Worm (Caenorhabditis elegans): Measurements from ENCODE around the gene F44E2.8.

DNA sequence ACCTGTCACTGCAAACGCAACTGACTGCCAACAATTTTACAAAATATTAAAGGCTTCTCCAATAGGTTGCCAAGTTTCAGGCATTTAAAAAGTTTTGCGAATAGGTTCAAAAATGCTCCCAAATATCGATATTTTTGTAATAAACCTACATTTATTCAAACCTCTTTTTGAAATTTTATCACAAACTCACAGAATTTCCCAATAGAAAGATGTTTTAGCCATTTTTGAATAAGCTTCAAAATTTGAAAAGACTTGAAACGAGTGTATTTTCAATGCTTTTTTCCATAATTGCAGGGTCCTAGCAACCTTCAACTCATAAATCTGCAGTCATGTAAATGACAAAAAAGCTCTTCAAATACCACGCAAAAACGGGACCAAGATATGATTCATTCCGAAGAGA lies 32.7 kb upstream of the F44E2.8 start:
- TF ChIP-seq ztf-23 (GFP tag; IDR thresholded peaks at IDR 0.05) (no peak), ztf-29 (GFP tag; IDR thresholded peaks at IDR 0.05) (no peak), ref-1 (GFP tag; conservative IDR thresholded peaks at IDR 0.05) (no peak), klf-2 (GFP tag; conservative IDR thresholded peaks at IDR 0.05) (no peak), flt-1 (GFP tag; IDR thresholded peaks at IDR 0.05) (no peak)

Data from whole organism, midembryonic.